Fruit fly (Drosophila melanogaster) whole organism, embryonic: Measurements from ENCODE around the gene Bcat.

Source experiments
- CG1792 ChIP-seq: fragments of 200-800 bp; sonication (Bioruptor generic); optimal IDR thresholded peaks from 2 replicates; lab custom pipeline; 2016; ENCODE audit warnings: missing biosample characterization, missing genetic modification characterization
- CG3838 ChIP-seq: fragments of 200-800 bp; sonication (Bioruptor generic); optimal IDR thresholded peaks from 3 replicates; lab custom pipeline; 2016; ENCODE audit warnings: missing biosample characterization, missing genetic modification characterization
- CG9727 ChIP-seq: fragments of 200-800 bp; sonication (Bioruptor generic); optimal IDR thresholded peaks from 3 replicates; lab custom pipeline; 2017; ENCODE audit warnings: missing biosample characterization, mild to moderate bottlenecking, missing genetic modification characterization
- bsh ChIP-seq, 2 experiments: fragments of 200-800 bp; sonication (Bioruptor generic); optimal IDR thresholded peaks; 2 replicates each; lab custom pipeline; 2017 to 2018; ENCODE audit warnings: mild to moderate bottlenecking in 2 of 2, missing biosample characterization in 2 of 2, missing genetic modification characterization in 2 of 2, moderate library complexity in 1 of 2
- stc ChIP-seq: fragments of 200-800 bp; sonication (Bioruptor generic); IDR thresholded peaks from 2 replicates; pipeline ENCODE4 v1.3.6; 2022; ENCODE audit warnings: missing biosample characterization, missing genetic modification characterization

- TF ChIP-seq CG9727 (GFP tag; lab: Kevin White, UChicago) (peak; percentile 66), stc (no peak), CG1792 (GFP tag; lab: Kevin White, UChicago) (peak; percentile 1), CG3838 (GFP tag; lab: Kevin White, UChicago) (no peak), bsh (GFP tag; optimal IDR thresholded peaks at IDR 0.05; lab: Kevin White, UChicago) (no peak)
Measured at dm6 chrX:13391174-13392040, 5.3 kb upstream of the Bcat start.
